Fruit fly (Drosophila melanogaster): ENCODE data around the gene Tie.

The Tie gene

dm6 chr3L:4541573-4542371 is 9.8 kb upstream of the Tie start, which contains the start of gene CG11357 (continued):
- TF ChIP-seq Hr78 (GFP tag; optimal IDR thresholded peaks at IDR 0.05) (peak in 1 of 2 experiments; percentile 94), CG6272 (GFP tag; IDR thresholded peaks at IDR 0.05) (peak; percentile 99), CG14050 (GFP tag; IDR thresholded peaks at IDR 0.05) (peak; percentile 98), ewg (GFP tag; optimal IDR thresholded peaks at IDR 0.05) (peak; percentile 94), CG11247 (GFP tag; IDR thresholded peaks at IDR 0.05) (peak; percentile 98), Jarid2 (GFP tag; optimal IDR thresholded peaks at IDR 0.05) (peak; percentile 84), CG9817 (tag; optimal IDR thresholded peaks at IDR 0.05) (peak; percentile 99), trh (GFP tag; optimal IDR thresholded peaks at IDR 0.05) (peak; percentile 94), twi (tag; optimal IDR thresholded peaks at IDR 0.05) (peak; percentile 97), CG10959 (GFP tag; IDR thresholded peaks at IDR 0.05) (peak; percentile 97), Hsf (GFP tag; optimal IDR thresholded peaks at IDR 0.05) (peak; percentile 88), CG3995 (GFP tag; optimal IDR thresholded peaks at IDR 0.05) (peak; percentile 50), ftz-f1 (GFP tag; optimal IDR thresholded peaks at IDR 0.05) (peak; percentile 45), vnd (GFP tag; IDR thresholded peaks at IDR 0.05; ENCODE audit: partially characterized antibody) (peak; percentile 78), TFAM (GFP tag; optimal IDR thresholded peaks at IDR 0.05) (peak; percentile 54), sc (optimal IDR thresholded peaks at IDR 0.05) (no peak), sc (GFP tag; optimal IDR thresholded peaks at IDR 0.05) (peak; percentile 94), jigr1 (GFP tag; IDR thresholded peaks at IDR 0.05) (peak; percentile 96), CkIIα-i1 (GFP tag; IDR thresholded peaks at IDR 0.05) (peak; percentile 91), Dad (GFP tag; optimal IDR thresholded peaks at IDR 0.05) (peak; percentile 86), B-H2 (GFP tag; optimal IDR thresholded peaks at IDR 0.05) (peak; percentile 98), CG12155 (GFP tag; optimal IDR thresholded peaks at IDR 0.05) (peak; percentile 95), Dref (GFP tag; IDR thresholded peaks at IDR 0.05) (peak; percentile 69), CG8388 (GFP tag; optimal IDR thresholded peaks at IDR 0.05) (peak; percentile 99), slou (GFP tag; optimal IDR thresholded peaks at IDR 0.05) (peak; percentile 92), pb (GFP tag; optimal IDR thresholded peaks at IDR 0.05) (peak; percentile 50), CG7839 (tag; optimal IDR thresholded peaks at IDR 0.05) (peak; percentile 99), B-H1 (GFP tag; IDR thresholded peaks at IDR 0.05) (peak; percentile 98), CG33557 (GFP tag; optimal IDR thresholded peaks at IDR 0.05) (peak; percentile 97), CG12071 (GFP tag; optimal IDR thresholded peaks at IDR 0.05) (peak; percentile 93), D19A (tag; optimal IDR thresholded peaks at IDR 0.05) (peak; percentile 97), CG10209 (GFP tag; optimal IDR thresholded peaks at IDR 0.05) (peak; percentile 98), CG8089 (GFP tag; optimal IDR thresholded peaks at IDR 0.05) (peak; percentile 59), her (GFP tag; optimal IDR thresholded peaks at IDR 0.05) (peak; percentile 77), CG2120 (GFP tag; optimal IDR thresholded peaks at IDR 0.05) (peak; percentile 97), kah (GFP tag; optimal IDR thresholded peaks at IDR 0.05) (peak; percentile 95), CG6654 (GFP tag; optimal IDR thresholded peaks at IDR 0.05) (peak; percentile 83), nau (GFP tag; optimal IDR thresholded peaks at IDR 0.05) (peak; percentile 92), Rx (GFP tag; IDR thresholded peaks at IDR 0.05) (peak; percentile 96), CG13296 (GFP tag; optimal IDR thresholded peaks at IDR 0.05) (peak; percentile 99), H15 (GFP tag; IDR thresholded peaks at IDR 0.05) (peak; percentile 99), CG14667 (GFP tag; IDR thresholded peaks at IDR 0.05) (peak; percentile 98), CG12744 (GFP tag; optimal IDR thresholded peaks at IDR 0.05) (peak; percentile 84), chif (GFP tag; optimal IDR thresholded peaks at IDR 0.05) (peak; percentile 72 to 82), Asciz (GFP tag; optimal IDR thresholded peaks at IDR 0.05) (peak; percentile 98), chm (GFP tag; IDR thresholded peaks at IDR 0.05) (peak; percentile 98), eyg (GFP tag; optimal IDR thresholded peaks at IDR 0.05) (peak; percentile 58), CG17612 (GFP tag; IDR thresholded peaks at IDR 0.05) (peak; percentile 97), CG7928 (GFP tag; optimal IDR thresholded peaks at IDR 0.05) (peak; percentile 81), CHES-1-like (GFP tag; optimal IDR thresholded peaks at IDR 0.05) (peak; percentile 88)

All from whole organism, embryonic.